Fruit fly (Drosophila melanogaster): ENCODE results near the gene daed.

Gene daed

dm6 chr2L:2221649-2222150 lies 5.6 kb upstream of the daed start (continued):
- TF ChIP-seq inv (GFP tag; IDR thresholded peaks at IDR 0.05; ENCODE audit: partially characterized antibody): no peak
- peak; percentile 94 for TF ChIP-seq Atf-2 (GFP tag; optimal IDR thresholded peaks at IDR 0.05)
- TF ChIP-seq ato (GFP tag; IDR thresholded peaks at IDR 0.05; ENCODE audit: partially characterized antibody): no peak
- TF ChIP-seq psq (GFP tag; optimal IDR thresholded peaks at IDR 0.05): peak; percentile 91
- TF ChIP-seq luna (GFP tag; optimal IDR thresholded peaks at IDR 0.05): peak; percentile 90
- peak; percentile 65 for TF ChIP-seq bigmax (GFP tag; optimal IDR thresholded peaks at IDR 0.05)
- peak; percentile 89 for TF ChIP-seq scrt (GFP tag; optimal IDR thresholded peaks at IDR 0.05)
- peak; percentile 26 for TF ChIP-seq pzg (GFP tag; optimal IDR thresholded peaks at IDR 0.05)
- peak; percentile 75 for TF ChIP-seq CG7928 (GFP tag; optimal IDR thresholded peaks at IDR 0.05)
- TF ChIP-seq grn (GFP tag; optimal IDR thresholded peaks at IDR 0.05): peak; percentile 86
- TF ChIP-seq CG2712 (tag; optimal IDR thresholded peaks at IDR 0.05): peak; percentile 96
- peak; percentile 92 for TF ChIP-seq CG16863 (GFP tag; optimal IDR thresholded peaks at IDR 0.05)
- peak; percentile 96 for TF ChIP-seq NfI (GFP tag; optimal IDR thresholded peaks at IDR 0.05)
- no peak for TF ChIP-seq br (optimal IDR thresholded peaks at IDR 0.05)
- TF ChIP-seq tgo (GFP tag; IDR thresholded peaks at IDR 0.05): peak; percentile 98
- TF ChIP-seq CG7271 (tag; optimal IDR thresholded peaks at IDR 0.05): peak; percentile 69
- TF ChIP-seq vfl (GFP tag; optimal IDR thresholded peaks at IDR 0.05): peak; percentile 96
- TF ChIP-seq ranshi (GFP tag; IDR thresholded peaks at IDR 0.05): peak; percentile 97
- peak; percentile 66 for TF ChIP-seq YL-1 (GFP tag; optimal IDR thresholded peaks at IDR 0.05)
- TF ChIP-seq dati (GFP tag; IDR thresholded peaks at IDR 0.05): peak; percentile 92
- TF ChIP-seq Fer2 (tag; optimal IDR thresholded peaks at IDR 0.05): peak; percentile 91
- peak; percentile 97 for TF ChIP-seq CG30403 (GFP tag; optimal IDR thresholded peaks at IDR 0.05)
- TF ChIP-seq ems (GFP tag; optimal IDR thresholded peaks at IDR 0.05): peak; percentile 94
- peak; percentile 95 for TF ChIP-seq CG18619 (GFP tag; optimal IDR thresholded peaks at IDR 0.05)
- peak; percentile 91 for TF ChIP-seq run (tag; optimal IDR thresholded peaks at IDR 0.05)
- peak; percentile 98 for TF ChIP-seq NFAT (GFP tag; IDR thresholded peaks at IDR 0.05)
- TF ChIP-seq CG11560 (tag; IDR thresholded peaks at IDR 0.05): peak; percentile 92
- TF ChIP-seq CG32772 (GFP tag; IDR thresholded peaks at IDR 0.05): peak; percentile 95
- TF ChIP-seq Dip2 (GFP tag; IDR thresholded peaks at IDR 0.05): peak; percentile 67; the same call in 1 of the 2 replicates
- peak; percentile 99 for TF ChIP-seq slbo (GFP tag; IDR thresholded peaks at IDR 0.05)
- TF ChIP-seq Chrac-16 (GFP tag; optimal IDR thresholded peaks at IDR 0.05): peak; percentile 97
- no peak for TF ChIP-seq amos (GFP tag; IDR thresholded peaks at IDR 0.05; ENCODE audit: partially characterized antibody)
- TF ChIP-seq gcm2 (GFP tag; optimal IDR thresholded peaks at IDR 0.05): peak; percentile 85
- TF ChIP-seq CG10654 (GFP tag; optimal IDR thresholded peaks at IDR 0.05): peak; percentile 91
- peak; percentile 99 for TF ChIP-seq ci (GFP tag; IDR thresholded peaks at IDR 0.05)
- peak; percentile 93 for TF ChIP-seq salm (tag; optimal IDR thresholded peaks at IDR 0.05)
- TF ChIP-seq CG9437 (GFP tag; optimal IDR thresholded peaks at IDR 0.05): peak; percentile 93
- peak in 1 of 2 experiments; percentile 73 for TF ChIP-seq crp (GFP tag; optimal IDR thresholded peaks at IDR 0.05)
- TF ChIP-seq CG32532 (GFP tag; IDR thresholded peaks at IDR 0.05): peak; percentile 99
- peak; percentile 95 for TF ChIP-seq CG4730 (GFP tag; IDR thresholded peaks at IDR 0.05)
- TF ChIP-seq Bteb2 (GFP tag; optimal IDR thresholded peaks at IDR 0.05): peak; percentile 96
- peak; percentile 92 for TF ChIP-seq nau (GFP tag; optimal IDR thresholded peaks at IDR 0.05)
- TF ChIP-seq Gsc (GFP tag; IDR thresholded peaks at IDR 0.05): peak; percentile 81; the same call in 1 of the 2 replicates
- peak; percentile 94 for TF ChIP-seq fd3F (GFP tag; optimal IDR thresholded peaks at IDR 0.05)
- peak; percentile 99 for TF ChIP-seq Drgx (GFP tag; IDR thresholded peaks at IDR 0.05)
- TF ChIP-seq CG17829 (tag; optimal IDR thresholded peaks at IDR 0.05): peak; percentile 95
- TF ChIP-seq h (optimal IDR thresholded peaks at IDR 0.05): no peak
- TF ChIP-seq B-H1 (GFP tag; IDR thresholded peaks at IDR 0.05): peak; percentile 97
- TF ChIP-seq tio (GFP tag; optimal IDR thresholded peaks at IDR 0.05): peak; percentile 97
- peak; percentile 96 for TF ChIP-seq ken (GFP tag; IDR thresholded peaks at IDR 0.05)
- peak; percentile 91 for TF ChIP-seq CG8089 (GFP tag; optimal IDR thresholded peaks at IDR 0.05)
- TF ChIP-seq CG1602 (GFP tag; optimal IDR thresholded peaks at IDR 0.05): peak; percentile 96
